Worm (Caenorhabditis elegans) whole organism, L4 larva: ENCODE results near the gene gln-5.

Source experiments
- T26A8.4 ChIP-seq: fragments of 200-800 bp; sonication (Bioruptor generic); IDR thresholded peaks from 2 replicates; pipeline ENCODE4 v1.3.6; 2022; ENCODE audit warnings: missing genetic modification characterization, missing compliant biosample characterization
- Y105C5A.15 ChIP-seq: fragments of 200-800 bp; sonication (Bioruptor generic); IDR thresholded peaks from 2 replicates; pipeline ENCODE4 v1.3.6; 2022; ENCODE audit warnings: missing genetic modification characterization, missing compliant biosample characterization
- ceh-28 ChIP-seq: fragments of 150-350 bp; optimal IDR thresholded peaks from 2 replicates; lab custom pipeline; 2014; ENCODE audit warnings: missing biosample characterization, missing genetic modification reagents, missing genetic modification characterization
- dpl-1 ChIP-seq: fragments of 150-350 bp; optimal IDR thresholded peaks from 2 replicates; lab custom pipeline; 2014; ENCODE audit warnings: missing biosample characterization, missing genetic modification reagents, missing genetic modification characterization
- hlh-30 ChIP-seq: sonication (generic microtip); optimal IDR thresholded peaks from 2 replicates; lab custom pipeline; 2017; ENCODE audit warnings: antibody characterized with exemption, mild to moderate bottlenecking, missing genetic modification characterization, missing compliant biosample characterization; ENCODE audit not compliant: insufficient read depth
- lin-39 ChIP-seq: fragments of 150-350 bp; optimal IDR thresholded peaks from 2 replicates; lab custom pipeline; 2014; ENCODE audit warnings: missing biosample characterization, missing genetic modification reagents, missing genetic modification characterization
- mep-1 ChIP-seq: fragments of 150-350 bp; sonication (generic microtip); optimal IDR thresholded peaks from 3 replicates; lab custom pipeline; 2014; ENCODE audit warnings: missing biosample characterization, missing genetic modification characterization
- snpc-4 ChIP-seq: fragments of 150-350 bp; optimal IDR thresholded peaks from 2 replicates; lab custom pipeline; 2014; ENCODE audit warnings: missing biosample characterization, missing genetic modification characterization
- zag-1 ChIP-seq: fragments of 150-350 bp; optimal IDR thresholded peaks from 2 replicates; lab custom pipeline; 2014; ENCODE audit warnings: missing biosample characterization, missing genetic modification characterization

DNA sequence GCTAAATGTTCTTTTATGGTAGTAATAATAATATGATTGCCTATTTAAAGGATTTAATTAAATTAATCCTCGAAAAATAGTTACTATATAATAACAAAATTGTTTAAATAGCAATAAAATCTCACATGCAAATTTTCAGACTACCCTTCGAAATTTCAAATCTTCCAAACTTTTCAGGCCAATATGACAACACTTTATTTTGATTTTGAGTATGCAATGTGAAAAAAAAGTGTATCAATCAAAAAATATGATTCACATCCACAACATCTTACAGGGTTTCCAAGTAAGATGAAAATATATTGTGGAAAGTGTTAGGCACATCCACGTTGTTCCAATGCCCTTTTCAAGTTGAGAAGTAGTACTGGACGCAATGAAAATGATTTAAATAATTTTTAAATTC lies 38.4 kb upstream of the gln-5 start, which contains the start of gene snf-9:
- TF ChIP-seq dpl-1 (GFP tag; lab: Kevin White, UChicago) (no peak), mep-1 (no peak), ceh-28 (tag; lab: Kevin White, UChicago) (no peak), Y105C5A.15 (no peak), hlh-30 (tag; lab: Kevin White, UChicago) (no peak), zag-1 (tag; lab: Kevin White, UChicago) (no peak), snpc-4 (tag; lab: Kevin White, UChicago) (no peak), lin-39 (no peak), T26A8.4 (no peak)
